Fruit fly (Drosophila melanogaster): ENCODE results near the gene Srrm1.

The Srrm1 gene

DNA sequence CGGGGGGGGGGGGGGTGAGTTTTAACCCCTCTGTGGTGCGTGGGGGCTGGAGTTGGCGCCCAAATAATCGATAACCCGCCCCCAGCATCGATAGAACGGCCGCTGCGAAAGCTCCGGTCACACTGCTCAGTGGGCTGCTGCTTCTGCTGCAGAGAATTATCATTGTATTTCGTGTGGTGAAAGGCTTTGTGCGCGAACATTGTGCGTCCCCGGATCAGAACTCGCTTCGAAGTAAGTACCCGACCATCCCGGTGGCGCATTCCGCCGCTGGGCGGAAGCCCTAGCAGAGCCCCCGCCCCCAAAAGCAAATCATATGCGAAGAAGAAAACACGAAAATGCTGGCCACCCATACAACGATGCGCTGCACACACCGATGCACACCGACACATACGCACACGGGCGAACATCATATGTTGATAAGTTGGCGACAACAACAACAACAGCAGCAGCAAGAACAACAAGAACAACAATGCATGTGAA lies 7.8 kb downstream of the Srrm1 start, which contains the start of gene Syx13 (continued):
- TF ChIP-seq CG9727 (GFP tag; optimal IDR thresholded peaks at IDR 0.05): peak; percentile 36
- no peak for TF ChIP-seq danr (GFP tag; IDR thresholded peaks at IDR 0.05)
- TF ChIP-seq HmgD (GFP tag; optimal IDR thresholded peaks at IDR 0.05): peak; percentile 25
- TF ChIP-seq Aef1 (GFP tag; IDR thresholded peaks at IDR 0.05): peak; percentile 39; the same call in 2 of the 3 replicates
- no peak for TF ChIP-seq CG18599 (GFP tag; optimal IDR thresholded peaks at IDR 0.05)
- no peak for TF ChIP-seq Gug (GFP tag; IDR thresholded peaks at IDR 0.05)
- TF ChIP-seq croc (GFP tag; conservative IDR thresholded peaks at IDR 0.05): no peak
- TF ChIP-seq en (GFP tag; optimal IDR thresholded peaks at IDR 0.05): no peak
- TF ChIP-seq CG14860 (GFP tag; IDR thresholded peaks at IDR 0.05; ENCODE audit: partially characterized antibody): peak; percentile 75
- TF ChIP-seq NFAT (GFP tag; IDR thresholded peaks at IDR 0.05): no peak
- TF ChIP-seq Myb (GFP tag; optimal IDR thresholded peaks at IDR 0.05): no peak
- TF ChIP-seq CG14050 (GFP tag; IDR thresholded peaks at IDR 0.05): no peak
- TF ChIP-seq CG13123 (GFP tag; optimal IDR thresholded peaks at IDR 0.05): no peak
- TF ChIP-seq nerfin-1 (tag; optimal IDR thresholded peaks at IDR 0.05): peak; percentile 66
- TF ChIP-seq CG1233 (GFP tag; optimal IDR thresholded peaks at IDR 0.05): no peak
- TF ChIP-seq Deaf1 (tag; optimal IDR thresholded peaks at IDR 0.05): peak; percentile 57
- TF ChIP-seq CG31441 (GFP tag; IDR thresholded peaks at IDR 0.05): no peak
- TF ChIP-seq dpn (GFP tag; optimal IDR thresholded peaks at IDR 0.05): peak in 1 of 2 experiments; percentile 8
- TF ChIP-seq CG7745 (tag; optimal IDR thresholded peaks at IDR 0.05): no peak
- TF ChIP-seq CG7556 (GFP tag; optimal IDR thresholded peaks at IDR 0.05): no peak
- TF ChIP-seq dati (GFP tag; IDR thresholded peaks at IDR 0.05): no peak
- TF ChIP-seq CG2199 (GFP tag; IDR thresholded peaks at IDR 0.05): peak; percentile 71; the same call in 1 of the 3 replicates
- peak; percentile 34 for TF ChIP-seq phol (tag; optimal IDR thresholded peaks at IDR 0.05)
- TF ChIP-seq Stat92E (GFP tag; optimal IDR thresholded peaks at IDR 0.05): peak in 1 of 3 experiments; percentile 21
- TF ChIP-seq MBD-R2 (GFP tag; IDR thresholded peaks at IDR 0.05): peak; percentile 81
- TF ChIP-seq ftz-f1 (GFP tag; optimal IDR thresholded peaks at IDR 0.05): peak; percentile 19
- TF ChIP-seq HLH4C (GFP tag; IDR thresholded peaks at IDR 0.05; ENCODE audit: partially characterized antibody): peak; percentile 81
- 0 out of 2 replicates have a peak, but pooled peaks have one; percentile 41 for TF ChIP-seq chm (GFP tag; IDR thresholded peaks at IDR 0.05)
- no peak for TF ChIP-seq HLH54F (GFP tag; optimal IDR thresholded peaks at IDR 0.05)
- no peak for TF ChIP-seq CG1792 (GFP tag; optimal IDR thresholded peaks at IDR 0.05)
- TF ChIP-seq CG17612 (GFP tag; IDR thresholded peaks at IDR 0.05): no peak
- TF ChIP-seq prd (optimal IDR thresholded peaks at IDR 0.05): no peak
- TF ChIP-seq prd (GFP tag; IDR thresholded peaks at IDR 0.05): no peak
- TF ChIP-seq B-H1 (GFP tag; IDR thresholded peaks at IDR 0.05): no peak
- no peak for TF ChIP-seq wdn (GFP tag; IDR thresholded peaks at IDR 0.05)
- no peak for TF ChIP-seq klu (GFP tag; IDR thresholded peaks at IDR 0.05)
- TF ChIP-seq Dip2 (GFP tag; IDR thresholded peaks at IDR 0.05): no peak
- peak; percentile 86 for TF ChIP-seq CG34422 (GFP tag; IDR thresholded peaks at IDR 0.05)
- no peak for TF ChIP-seq CG3407 (GFP tag; optimal IDR thresholded peaks at IDR 0.05)
- TF ChIP-seq abd-A (tag; optimal IDR thresholded peaks at IDR 0.05): no peak
- TF ChIP-seq Dbx (GFP tag; IDR thresholded peaks at IDR 0.05): peak; percentile 45; the same call in 1 of the 3 replicates
- TF ChIP-seq Camta (GFP tag; optimal IDR thresholded peaks at IDR 0.05): no peak
- no peak for TF ChIP-seq CG10209 (GFP tag; optimal IDR thresholded peaks at IDR 0.05)
- TF ChIP-seq CG15011 (GFP tag; optimal IDR thresholded peaks at IDR 0.05): no peak
- TF ChIP-seq CG1602 (GFP tag; optimal IDR thresholded peaks at IDR 0.05): no peak
- TF ChIP-seq CG18011 (GFP tag; optimal IDR thresholded peaks at IDR 0.05): no peak
- TF ChIP-seq Adf1 (GFP tag; IDR thresholded peaks at IDR 0.05): peak; percentile 78
- no peak for TF ChIP-seq z (GFP tag; IDR thresholded peaks at IDR 0.05)
- peak; percentile 40; the same call in 1 of the 2 replicates for TF ChIP-seq CG3847 (GFP tag; IDR thresholded peaks at IDR 0.05)
- no peak for TF ChIP-seq CG6813 (GFP tag; optimal IDR thresholded peaks at IDR 0.05)
- TF ChIP-seq CG12744 (GFP tag; optimal IDR thresholded peaks at IDR 0.05): no peak
- no peak for TF ChIP-seq CG8281 (tag; optimal IDR thresholded peaks at IDR 0.05)
